Worm (Caenorhabditis elegans) whole organism, L2 larva: ENCODE results near the gene F30H5.5.

Experiments used
- C34F6.9 ChIP-seq: fragments of 150-350 bp; optimal IDR thresholded peaks from 2 replicates; lab custom pipeline; 2014; ENCODE audit warnings: missing biosample characterization, missing genetic modification characterization
- F13H6.1 ChIP-seq: sonication (generic microtip); optimal IDR thresholded peaks from 2 replicates; lab custom pipeline; 2016; ENCODE audit warnings: missing genetic modification characterization, missing compliant biosample characterization
- R02D3.7 ChIP-seq: fragments of 150-350 bp; optimal IDR thresholded peaks from 2 replicates; lab custom pipeline; 2014; ENCODE audit warnings: missing biosample characterization, missing genetic modification characterization
- ZK546.5 ChIP-seq: sonication (generic microtip); optimal IDR thresholded peaks from 2 replicates; lab custom pipeline; 2017; ENCODE audit warnings: missing biosample characterization, missing genetic modification characterization
- alr-1 ChIP-seq: fragments of 150-350 bp; optimal IDR thresholded peaks from 2 replicates; lab custom pipeline; 2014; ENCODE audit warnings: missing biosample characterization, missing genetic modification characterization
- aly-2 ChIP-seq: fragments of 150-350 bp; optimal IDR thresholded peaks from 2 replicates; lab custom pipeline; 2014; ENCODE audit warnings: missing biosample characterization, missing genetic modification characterization
- ama-1 ChIP-seq: fragments of 150-350 bp; optimal IDR thresholded peaks from 2 replicates; lab custom pipeline; 2018; ENCODE audit warnings: inconsistent platforms
- ceh-16 ChIP-seq: fragments of 150-350 bp; optimal IDR thresholded peaks from 2 replicates; lab custom pipeline; 2014; ENCODE audit warnings: missing biosample characterization, missing genetic modification characterization
- crh-2 ChIP-seq: sonication (generic microtip); optimal IDR thresholded peaks from 2 replicates; lab custom pipeline; 2017; ENCODE audit warnings: missing biosample characterization, missing genetic modification characterization
- dmd-4 ChIP-seq: sonication (generic microtip); optimal IDR thresholded peaks from 2 replicates; lab custom pipeline; 2017; ENCODE audit warnings: missing biosample characterization, missing genetic modification characterization
- egl-27 ChIP-seq: sonication (generic microtip); optimal IDR thresholded peaks from 3 replicates; lab custom pipeline; 2017; ENCODE audit warnings: missing biosample characterization, missing genetic modification reagents, missing genetic modification characterization
- elt-1 ChIP-seq: fragments of 150-350 bp; optimal IDR thresholded peaks from 2 replicates; lab custom pipeline; 2014; ENCODE audit warnings: missing biosample characterization, missing genetic modification characterization
- elt-3 ChIP-seq: sonication (generic microtip); optimal IDR thresholded peaks from 2 replicates; lab custom pipeline; 2017; ENCODE audit warnings: missing biosample characterization, missing genetic modification characterization
- fos-1 ChIP-seq: fragments of 150-350 bp; optimal IDR thresholded peaks from 2 replicates; lab custom pipeline; 2014; ENCODE audit warnings: missing biosample characterization, missing genetic modification characterization
- gmeb-1 ChIP-seq: fragments of 150-350 bp; optimal IDR thresholded peaks from 2 replicates; lab custom pipeline; 2014; ENCODE audit warnings: missing biosample characterization, missing genetic modification characterization
- lin-11 ChIP-seq: fragments of 150-350 bp; sonication (generic microtip); optimal IDR thresholded peaks from 2 replicates; lab custom pipeline; 2014; ENCODE audit warnings: missing biosample characterization, missing genetic modification characterization, inconsistent platforms, mixed read lengths
- lin-13 ChIP-seq: fragments of 150-350 bp; optimal IDR thresholded peaks from 2 replicates; lab custom pipeline; 2014; ENCODE audit warnings: missing biosample characterization, missing genetic modification reagents, missing genetic modification characterization
- lin-39 ChIP-seq: fragments of 150-350 bp; optimal IDR thresholded peaks from 2 replicates; lab custom pipeline; 2014; ENCODE audit warnings: missing biosample characterization, missing genetic modification reagents, missing genetic modification characterization
- mab-5 ChIP-seq: fragments of 150-350 bp; optimal IDR thresholded peaks from 2 replicates; lab custom pipeline; 2014; ENCODE audit warnings: missing biosample characterization, missing genetic modification characterization
- mbf-1 ChIP-seq: sonication (generic microtip); optimal IDR thresholded peaks from 2 replicates; lab custom pipeline; 2017; ENCODE audit warnings: missing biosample characterization, missing genetic modification characterization
- nhr-12 ChIP-seq: fragments of 150-350 bp; optimal IDR thresholded peaks from 2 replicates; lab custom pipeline; 2014; ENCODE audit warnings: missing biosample characterization, missing genetic modification characterization
- nhr-23 ChIP-seq: fragments of 150-350 bp; optimal IDR thresholded peaks from 2 replicates; lab custom pipeline; 2014; ENCODE audit warnings: missing biosample characterization, missing genetic modification reagents, missing genetic modification characterization
- nhr-25 ChIP-seq: fragments of 150-350 bp; sonication (generic microtip); optimal IDR thresholded peaks from 3 replicates; lab custom pipeline; 2014; ENCODE audit warnings: missing biosample characterization, missing genetic modification characterization
- nhr-6 ChIP-seq: fragments of 150-350 bp; optimal IDR thresholded peaks from 2 replicates; lab custom pipeline; 2014; ENCODE audit warnings: missing biosample characterization, missing genetic modification characterization
- peb-1 ChIP-seq: fragments of 150-350 bp; optimal IDR thresholded peaks from 2 replicates; lab custom pipeline; 2014; ENCODE audit warnings: missing biosample characterization, missing genetic modification characterization
- sem-4 ChIP-seq: fragments of 150-350 bp; optimal IDR thresholded peaks from 2 replicates; lab custom pipeline; 2014; ENCODE audit warnings: missing biosample characterization, missing genetic modification reagents, missing genetic modification characterization
- skn-1 ChIP-seq: sonication (generic microtip); optimal IDR thresholded peaks from 2 replicates; lab custom pipeline; 2017; ENCODE audit warnings: missing biosample characterization, missing genetic modification characterization
- sma-3 ChIP-seq: sonication (generic microtip); optimal IDR thresholded peaks from 2 replicates; lab custom pipeline; 2016; ENCODE audit warnings: missing genetic modification reagents, missing genetic modification characterization, missing compliant biosample characterization
- sma-9 ChIP-seq, 2 experiments: fragments of 150-350 bp in 1 of 2; sonication (generic microtip) in 1 of 2; optimal IDR thresholded peaks; 2 replicates each; lab custom pipeline; 2014 to 2016; ENCODE audit warnings: missing genetic modification characterization in 2 of 2, mild to moderate bottlenecking in 1 of 2, missing biosample characterization in 1 of 2, missing compliant biosample characterization in 1 of 2, missing genetic modification reagents in 1 of 2, moderate library complexity in 1 of 2
- snpc-4 ChIP-seq: fragments of 150-350 bp; optimal IDR thresholded peaks from 2 replicates; lab custom pipeline; 2014; ENCODE audit warnings: missing biosample characterization, missing genetic modification characterization
- unc-39 ChIP-seq: fragments of 150-350 bp; optimal IDR thresholded peaks from 2 replicates; lab custom pipeline; 2014; ENCODE audit warnings: missing biosample characterization, missing genetic modification characterization
- unc-62 ChIP-seq: fragments of 150-350 bp; optimal IDR thresholded peaks from 2 replicates; lab custom pipeline; 2014; ENCODE audit warnings: missing biosample characterization, missing genetic modification reagents, missing genetic modification characterization
- ztf-4 ChIP-seq: fragments of 150-350 bp; optimal IDR thresholded peaks from 2 replicates; lab custom pipeline; 2014; ENCODE audit warnings: missing biosample characterization, missing genetic modification characterization

F30H5.5 gene

ce11 chrIII:512117-512516, 23.6 kb downstream of the F30H5.5 start, which contains the start of gene F30H5.3:
Gene F30H5.3, minus strand, starts transcription at chrIII:512217.
- TF ChIP-seq lin-13 (GFP tag; lab: Kevin White, UChicago) (no peak), skn-1 (tag; lab: Kevin White, UChicago) (no peak), gmeb-1 (tag; lab: Kevin White, UChicago) (no peak)

- no peak for TF ChIP-seq ceh-16
- TF ChIP-seq R02D3.7 (tag; lab: Kevin White, UChicago) = no peak
- TF ChIP-seq unc-39 = no peak
- no peak for TF ChIP-seq egl-27 (tag; lab: Kevin White, UChicago)
- no peak for TF ChIP-seq sma-3 (GFP tag; lab: Kevin White, UChicago)
- TF ChIP-seq F13H6.1 (tag; lab: Kevin White, UChicago) = no peak
- TF ChIP-seq alr-1 (tag; lab: Kevin White, UChicago) = no peak
- no peak for TF ChIP-seq ama-1 (lab: Kevin White, UChicago)
These were observed 24.8 kb downstream of the F30H5.5 start for ce11 chrIII:513360-513759.

ce11 chrIII:523944-524343, 35.4 kb downstream of the F30H5.5 start, which contains the start of gene T22F7.3:
Gene T22F7.3, minus strand, starts transcription at chrIII:524044.
- TF ChIP-seq F13H6.1 (tag; lab: Kevin White, UChicago) (no peak), sma-9 (GFP tag; optimal IDR thresholded peaks at IDR 0.05; lab: Kevin White, UChicago) (no peak), sma-9 (tag; optimal IDR thresholded peaks at IDR 0.05; lab: Kevin White, UChicago) (no peak), ZK546.5 (tag; lab: Kevin White, UChicago) (no peak), nhr-12 (tag; lab: Kevin White, UChicago) (no peak), ztf-4 (tag; lab: Kevin White, UChicago) (no peak), unc-62 (no peak), nhr-6 (no peak), mbf-1 (tag; lab: Kevin White, UChicago) (no peak), aly-2 (tag; lab: Kevin White, UChicago) (no peak), elt-1 (tag; lab: Kevin White, UChicago) (no peak), crh-2 (no peak), nhr-23 (tag; lab: Kevin White, UChicago) (no peak), peb-1 (tag; lab: Kevin White, UChicago) (no peak), fos-1 (no peak)

ce11 chrIII:526824-527223, 38.3 kb downstream of the F30H5.5 start, which contains the start of gene T22F7.4:
Gene T22F7.4, minus strand, starts transcription at chrIII:526924.
- TF ChIP-seq lin-11 (tag; lab: Kevin White, UChicago) (no peak), mab-5 (tag; lab: Kevin White, UChicago) (no peak), lin-39 (tag; lab: Kevin White, UChicago) (no peak), peb-1 (tag; lab: Kevin White, UChicago) (no peak), egl-27 (tag; lab: Kevin White, UChicago) (no peak), mbf-1 (tag; lab: Kevin White, UChicago) (no peak), ama-1 (lab: Kevin White, UChicago) (no peak), elt-3 (tag; lab: Kevin White, UChicago) (no peak), F13H6.1 (tag; lab: Kevin White, UChicago) (no peak), snpc-4 (tag; lab: Kevin White, UChicago) (no peak), nhr-25 (tag; lab: Kevin White, UChicago) (no peak), nhr-6 (no peak), unc-39 (no peak), C34F6.9 (no peak)

DNA sequence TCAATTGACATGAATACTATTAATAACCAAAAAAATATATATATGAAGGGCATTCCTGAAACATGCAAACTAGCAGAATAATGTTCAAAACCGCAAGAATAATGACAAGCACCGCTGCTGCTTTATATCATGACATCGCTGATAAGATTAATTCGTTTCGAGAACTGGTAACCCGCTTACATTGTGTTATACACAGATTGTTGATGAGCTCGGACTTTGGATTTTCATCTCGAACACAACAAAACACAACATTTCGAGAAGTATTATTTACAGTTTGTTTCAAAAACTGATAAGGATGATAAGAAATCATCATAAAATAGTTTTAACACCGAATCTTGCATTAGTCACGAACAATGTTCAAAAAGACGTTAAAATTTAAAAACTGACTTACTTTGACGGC, 42.3 kb downstream of the F30H5.5 start:
- TF ChIP-seq sem-4 (tag; lab: Kevin White, UChicago) = no peak
- peak; percentile 31 for TF ChIP-seq fos-1

DNA sequence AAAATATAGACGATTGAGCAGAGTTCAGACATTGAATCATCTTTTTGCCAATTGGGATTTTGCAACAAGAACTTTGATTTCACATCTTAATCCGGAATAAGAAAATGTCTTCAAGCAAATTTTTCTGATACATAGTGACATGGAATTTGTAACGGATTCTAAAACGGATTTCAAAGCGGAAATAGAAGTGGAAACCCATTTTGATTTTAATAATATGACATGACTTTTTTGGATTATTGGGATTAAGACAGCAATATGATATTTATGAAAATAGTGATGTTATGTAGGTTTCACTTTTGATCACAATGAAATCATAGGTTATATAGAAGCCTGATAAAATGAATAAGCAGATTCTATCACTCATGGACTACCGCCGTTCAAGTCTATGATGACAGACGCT, 43.6 kb downstream of the F30H5.5 start:
- no peak for TF ChIP-seq dmd-4 (tag; lab: Kevin White, UChicago)
- TF ChIP-seq, all 48 proteins: peak for 0
